Fruit fly (Drosophila melanogaster) whole organism, pupa: ENCODE results near the gene Ost48.

ENCODE experiments used
- CG32121 ChIP-seq: fragments of 200-800 bp; sonication (Bioruptor generic); IDR thresholded peaks from 2 replicates; pipeline ENCODE4 v1.3.6; 2022; ENCODE audit warnings: missing biosample characterization, missing genetic modification characterization
- CG4496 ChIP-seq: fragments of 200-800 bp; sonication (Bioruptor generic); IDR thresholded peaks from 3 replicates; pipeline ENCODE4 v1.3.6; 2022; ENCODE audit warnings: missing biosample characterization, missing genetic modification characterization
- Snoo ChIP-seq: fragments of 200-800 bp; sonication (Bioruptor generic); optimal IDR thresholded peaks from 3 replicates; lab custom pipeline; 2017; ENCODE audit warnings: missing biosample characterization, mild to moderate bottlenecking, missing genetic modification characterization, inconsistent platforms

Gene Ost48

dm6 chrX:9108387-9108786, 49.9 kb downstream of the Ost48 start, which contains the start of gene AP-1gamma:
Gene AP-1gamma, plus strand, starts transcription at chrX:9108691.
- no peak for TF ChIP-seq CG32121
- no peak for TF ChIP-seq CG4496 (GFP tag; lab: Robert Waterston, UW)
- TF ChIP-seq Snoo (tag; lab: Kevin White, UChicago), result no peak
